Fruit fly (Drosophila melanogaster): Measurements from ENCODE around the gene Task7.

- no peak for TF ChIP-seq h (optimal IDR thresholded peaks at IDR 0.05)
- TF ChIP-seq insv (optimal IDR thresholded peaks at IDR 0.05): no peak
These were observed 36.2 kb upstream of the Task7 start for dm6 chr3R:9448320-9448719.

Data from Kc167 (cell line).